Fruit fly (Drosophila melanogaster) whole organism, embryonic: ENCODE results near the gene CG15506.

Experiments
- Bgb ChIP-seq: fragments of 200-800 bp; sonication (Bioruptor generic); IDR thresholded peaks from 2 replicates; pipeline ENCODE4 v1.3.6; 2022; ENCODE audit warnings: missing biosample characterization, missing genetic modification characterization; ENCODE audit not compliant: partially characterized antibody
- CG10147 ChIP-seq: fragments of 200-800 bp; sonication (Bioruptor generic); optimal IDR thresholded peaks from 2 replicates; lab custom pipeline; 2019; ENCODE audit warnings: missing biosample characterization, mild to moderate bottlenecking, missing genetic modification characterization, moderate library complexity
- CG10565 ChIP-seq: fragments of 200-800 bp; sonication (Bioruptor generic); optimal IDR thresholded peaks from 3 replicates; lab custom pipeline; 2016; ENCODE audit warnings: missing biosample characterization, mild to moderate bottlenecking, missing genetic modification characterization
- CG11247 ChIP-seq: fragments of 200-800 bp; sonication (Bioruptor generic); IDR thresholded peaks from 2 replicates; pipeline ENCODE4 v1.3.6; 2022; ENCODE audit warnings: missing biosample characterization, missing genetic modification characterization
- CG12104 ChIP-seq: fragments of 200-800 bp; sonication (Bioruptor generic); optimal IDR thresholded peaks from 3 replicates; lab custom pipeline; 2016; ENCODE audit warnings: missing biosample characterization, missing genetic modification characterization
- CG1233 ChIP-seq: fragments of 200-800 bp; sonication (Bioruptor generic); optimal IDR thresholded peaks from 4 replicates; lab custom pipeline; 2018; ENCODE audit warnings: missing biosample characterization, mild to moderate bottlenecking, missing genetic modification characterization
- CG12942 ChIP-seq: fragments of 200-800 bp; sonication (Bioruptor generic); optimal IDR thresholded peaks from 3 replicates; lab custom pipeline; 2016; ENCODE audit warnings: missing biosample characterization, missing genetic modification characterization
- CG14050 ChIP-seq: fragments of 200-800 bp; sonication (Bioruptor generic); IDR thresholded peaks from 3 replicates; pipeline ENCODE4 v1.3.6; 2022; ENCODE audit warnings: missing biosample characterization, missing genetic modification characterization
- CG14667 ChIP-seq: fragments of 200-800 bp; sonication (Bioruptor generic); IDR thresholded peaks from 2 replicates; pipeline ENCODE4 v1.3.6; 2022; ENCODE audit warnings: missing biosample characterization, missing genetic modification characterization
- CG15601 ChIP-seq: fragments of 200-800 bp; sonication (Bioruptor generic); optimal IDR thresholded peaks from 3 replicates; lab custom pipeline; 2019; ENCODE audit warnings: missing biosample characterization, mild to moderate bottlenecking, missing genetic modification characterization, moderate library complexity
- CG18599 ChIP-seq: fragments of 200-800 bp; sonication (Bioruptor generic); optimal IDR thresholded peaks from 3 replicates; lab custom pipeline; 2017; ENCODE audit warnings: missing biosample characterization, missing genetic modification characterization, mild to moderate bottlenecking, moderate library complexity, missing genetic modification reagents
- CG2889 ChIP-seq: fragments of 200-800 bp; sonication (Bioruptor generic); IDR thresholded peaks from 3 replicates; pipeline ENCODE4 v1.3.6; 2022; ENCODE audit warnings: missing biosample characterization, missing genetic modification characterization
- CG31224 ChIP-seq: fragments of 200-800 bp; sonication (Bioruptor generic); IDR thresholded peaks from 2 replicates; pipeline ENCODE4 v1.3.6; 2022; ENCODE audit warnings: missing biosample characterization, missing genetic modification characterization
- CG32772 ChIP-seq: fragments of 200-800 bp; sonication (Bioruptor generic); IDR thresholded peaks from 2 replicates; pipeline ENCODE4 v1.3.6; 2022; ENCODE audit warnings: missing biosample characterization, missing genetic modification characterization
- CG4328 ChIP-seq: fragments of 200-800 bp; sonication (Bioruptor generic); optimal IDR thresholded peaks from 3 replicates; lab custom pipeline; 2017; ENCODE audit warnings: missing biosample characterization, missing genetic modification reagents, missing genetic modification characterization
- CG5245 ChIP-seq: fragments of 200-800 bp; sonication (Bioruptor generic); optimal IDR thresholded peaks from 3 replicates; lab custom pipeline; 2016; ENCODE audit warnings: missing biosample characterization, missing genetic modification characterization
- CG7357 ChIP-seq: fragments of 200-800 bp; sonication (Bioruptor generic); IDR thresholded peaks from 3 replicates; pipeline ENCODE4 v1.3.6; 2022; ENCODE audit warnings: missing biosample characterization, missing genetic modification characterization
- CoRest ChIP-seq: fragments of 200-800 bp; sonication (Bioruptor generic); optimal IDR thresholded peaks from 3 replicates; lab custom pipeline; 2018; ENCODE audit warnings: missing biosample characterization, mild to moderate bottlenecking, missing genetic modification characterization, moderate library complexity
- E2f1 ChIP-seq: fragments of 200-800 bp; sonication (Bioruptor generic); IDR thresholded peaks from 2 replicates; pipeline ENCODE4 v1.3.6; 2022; ENCODE audit warnings: missing biosample characterization, missing genetic modification characterization
- Ets97D ChIP-seq: fragments of 200-800 bp; sonication (Bioruptor generic); optimal IDR thresholded peaks from 3 replicates; lab custom pipeline; 2016; ENCODE audit warnings: missing biosample characterization, missing genetic modification characterization
- Fer2 ChIP-seq: fragments of 200-800 bp; sonication (Bioruptor generic); optimal IDR thresholded peaks from 2 replicates; lab custom pipeline; 2018; ENCODE audit warnings: missing biosample characterization, mild to moderate bottlenecking, missing genetic modification characterization, moderate library complexity
- Hand ChIP-seq: fragments of 200-800 bp; sonication (Bioruptor generic); optimal IDR thresholded peaks from 2 replicates; lab custom pipeline; 2017; ENCODE audit warnings: mild to moderate bottlenecking, missing biosample characterization, missing genetic modification reagents, missing genetic modification characterization
- Med ChIP-seq: fragments of 200-800 bp; sonication (Bioruptor generic); peaks from one replicate; lab custom pipeline; 2016; ENCODE audit warnings: missing biosample characterization, missing genetic modification characterization, mild to moderate bottlenecking, inconsistent platforms, moderate library complexity
- Opbp ChIP-seq: fragments of 200-800 bp; sonication (Bioruptor generic); IDR thresholded peaks from 3 replicates; pipeline ENCODE4 v1.3.6; 2022; ENCODE audit warnings: missing biosample characterization, missing genetic modification characterization; ENCODE audit not compliant: partially characterized antibody
- PHDP ChIP-seq: fragments of 200-800 bp; sonication (Bioruptor generic); optimal IDR thresholded peaks from 3 replicates; lab custom pipeline; 2018; ENCODE audit warnings: missing biosample characterization, mild to moderate bottlenecking, missing genetic modification characterization, moderate library complexity
- Ptx1 ChIP-seq: fragments of 200-800 bp; sonication (Bioruptor generic); IDR thresholded peaks from 2 replicates; pipeline ENCODE4 v1.3.6; 2022; ENCODE audit warnings: missing biosample characterization, missing genetic modification characterization
- Sox100B ChIP-seq: fragments of 200-800 bp; sonication (Bioruptor generic); optimal IDR thresholded peaks from 3 replicates; lab custom pipeline; 2018; ENCODE audit warnings: missing biosample characterization, mild to moderate bottlenecking, missing genetic modification characterization
- Sry-δ ChIP-seq: fragments of 200-800 bp; sonication (Bioruptor generic); optimal IDR thresholded peaks from 2 replicates; lab custom pipeline; 2016; ENCODE audit warnings: missing biosample characterization, missing genetic modification characterization
- ara ChIP-seq: fragments of 200-800 bp; sonication (Bioruptor generic); IDR thresholded peaks from 2 replicates; pipeline ENCODE4 v1.3.6; 2022; ENCODE audit warnings: missing biosample characterization, missing genetic modification characterization
- ase ChIP-seq: fragments of 200-800 bp; sonication (Bioruptor generic); IDR thresholded peaks from 3 replicates; pipeline ENCODE4 v1.3.6; 2022; ENCODE audit warnings: missing biosample characterization, missing genetic modification characterization
- ato ChIP-seq: fragments of 200-800 bp; sonication (Bioruptor generic); IDR thresholded peaks from 2 replicates; pipeline ENCODE4 v1.3.6; 2022; ENCODE audit warnings: missing biosample characterization, missing genetic modification characterization; ENCODE audit not compliant: partially characterized antibody
- bbx ChIP-seq: fragments of 200-800 bp; sonication (Bioruptor generic); IDR thresholded peaks from 2 replicates; pipeline ENCODE4 v1.3.6; 2022; ENCODE audit warnings: missing biosample characterization, missing genetic modification characterization; ENCODE audit not compliant: partially characterized antibody
- croc ChIP-seq: fragments of 200-800 bp; sonication (Bioruptor generic); conservative IDR thresholded peaks from 3 replicates; pipeline ENCODE4 v1.3.6; 2022; ENCODE audit warnings: missing biosample characterization, missing genetic modification characterization
- dan ChIP-seq: fragments of 200-800 bp; sonication (Bioruptor generic); IDR thresholded peaks from 2 replicates; pipeline ENCODE4 v1.3.6; 2022; ENCODE audit warnings: missing biosample characterization, missing genetic modification characterization
- h ChIP-seq: fragments of >200 bp; optimal IDR thresholded peaks from 2 replicates; lab custom pipeline; 2017
- hth ChIP-seq: fragments of >200 bp; optimal IDR thresholded peaks from 2 replicates; lab custom pipeline; 2017; ENCODE audit warnings: inconsistent platforms
- jumu ChIP-seq: fragments of 200-800 bp; sonication (Bioruptor generic); optimal IDR thresholded peaks from 3 replicates; lab custom pipeline; 2016; ENCODE audit warnings: missing biosample characterization, missing genetic modification characterization
- lov ChIP-seq, 2 experiments: fragments of 200-800 bp in 1 of 2; fragments of >200 bp in 1 of 2; sonication (Bioruptor generic) in 1 of 2; IDR thresholded peaks in 1 of 2; optimal IDR thresholded peaks in 1 of 2; 2 replicates in 1 of 2; 3 replicates in 1 of 2; pipeline versions ENCODE4 v1.3.6 to Lab custom; 2017 to 2022; ENCODE audit warnings: missing biosample characterization in 1 of 2, missing genetic modification characterization in 1 of 2
- mam ChIP-seq: fragments of 200-800 bp; sonication (Bioruptor generic); optimal IDR thresholded peaks from 3 replicates; lab custom pipeline; 2016; ENCODE audit warnings: missing biosample characterization, missing genetic modification characterization
- mirr ChIP-seq: fragments of 200-800 bp; sonication (Bioruptor generic); optimal IDR thresholded peaks from 3 replicates; lab custom pipeline; 2018; ENCODE audit warnings: missing biosample characterization, mild to moderate bottlenecking, missing genetic modification characterization
- otp ChIP-seq: fragments of 200-800 bp; sonication (Bioruptor generic); IDR thresholded peaks from 3 replicates; pipeline ENCODE4, ENCODE4 v1.3.6; 2022; ENCODE audit warnings: missing biosample characterization, missing genetic modification characterization
- pan ChIP-seq, 4 experiments: fragments of >200 bp in 3 of 4; fragments of 200-800 bp in 1 of 4; sonication (Bioruptor generic) in 1 of 4; optimal IDR thresholded peaks in 3 of 4; IDR thresholded peaks in 1 of 4; 2 replicates each; pipeline versions ENCODE4 v1.3.6 to Lab custom; 2017 to 2022; ENCODE audit warnings: missing biosample characterization in 2 of 4, missing genetic modification characterization in 2 of 4, mixed read lengths in 1 of 4
- peb ChIP-seq: fragments of 200-800 bp; sonication (Bioruptor generic); IDR thresholded peaks from 2 replicates; pipeline ENCODE4 v1.3.6; 2022; ENCODE audit warnings: missing biosample characterization, missing genetic modification characterization
- salm ChIP-seq: fragments of 200-800 bp; sonication (Bioruptor generic); optimal IDR thresholded peaks from 2 replicates; lab custom pipeline; 2018; ENCODE audit warnings: missing biosample characterization, mild to moderate bottlenecking, missing genetic modification characterization
- sc ChIP-seq, 3 experiments: fragments of >200 bp in 2 of 3; fragments of 200-800 bp in 1 of 3; sonication (Bioruptor generic) in 1 of 3; optimal IDR thresholded peaks; 2 replicates in 2 of 3; 3 replicates in 1 of 3; lab custom pipeline; 2017; ENCODE audit warnings: mild to moderate bottlenecking in 1 of 3, missing biosample characterization in 1 of 3, missing genetic modification characterization in 1 of 3, missing genetic modification reagents in 1 of 3
- sim ChIP-seq: fragments of 200-800 bp; sonication (Bioruptor generic); IDR thresholded peaks from 2 replicates; pipeline ENCODE4 v1.3.6; 2022; ENCODE audit warnings: missing biosample characterization, missing genetic modification characterization
- sna ChIP-seq: fragments of 200-800 bp; sonication (Bioruptor generic); IDR thresholded peaks from 2 replicates; pipeline ENCODE4 v1.3.6; 2022; ENCODE audit warnings: missing biosample characterization, missing genetic modification characterization; ENCODE audit not compliant: partially characterized antibody
- tup ChIP-seq: fragments of 200-800 bp; sonication (Bioruptor generic); optimal IDR thresholded peaks from 2 replicates; lab custom pipeline; 2016; ENCODE audit warnings: missing biosample characterization, mild to moderate bottlenecking, missing genetic modification characterization, moderate library complexity
- twi ChIP-seq: fragments of 200-800 bp; optimal IDR thresholded peaks from 2 replicates; lab custom pipeline; 2019; ENCODE audit warnings: missing biosample characterization, mild to moderate bottlenecking, missing genetic modification characterization, moderate library complexity
- z ChIP-seq: fragments of 200-800 bp; sonication (Bioruptor generic); IDR thresholded peaks from 3 replicates; pipeline ENCODE4 v1.3.6; 2022; ENCODE audit warnings: missing biosample characterization, missing genetic modification characterization

Gene CG15506

DNA sequence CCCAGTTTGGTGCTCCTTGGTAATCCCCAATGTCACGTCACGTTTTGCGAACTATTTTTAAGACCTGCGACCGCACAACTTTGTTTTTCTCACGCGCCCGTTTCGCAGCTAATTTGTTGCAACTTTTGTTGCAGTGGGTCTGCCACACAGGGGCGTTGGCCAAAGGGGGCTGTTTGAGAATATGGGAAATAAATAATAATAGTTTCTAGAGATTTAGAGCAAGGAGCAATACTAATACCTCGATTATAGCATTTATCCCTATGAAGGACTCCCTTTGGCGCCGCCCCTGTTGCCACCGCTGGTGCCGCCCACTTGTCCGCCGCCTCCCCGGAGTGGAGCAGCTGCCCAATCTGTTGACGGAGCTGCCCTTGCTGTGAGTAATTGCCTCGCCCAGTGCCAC lies 36.8 kb downstream of the CG15506 start (continued):
- no peak; the same call in 2 of the 3 replicates for TF ChIP-seq croc
- TF ChIP-seq Sox100B (GFP tag; lab: Kevin White, UChicago): no peak
- no peak for TF ChIP-seq lov (optimal IDR thresholded peaks at IDR 0.05; lab: Kevin White, UChicago)
- no peak for TF ChIP-seq lov (GFP tag; IDR thresholded peaks at IDR 0.05; lab: Robert Waterston, UW)
- TF ChIP-seq Hand (GFP tag; lab: Kevin White, UChicago): no peak
- TF ChIP-seq E2f1 (GFP tag; lab: Robert Waterston, UW): no peak
- TF ChIP-seq ara: peak; percentile 34; the same call in 1 of the 2 replicates
- TF ChIP-seq sim (GFP tag; lab: Robert Waterston, UW): no peak
- TF ChIP-seq CG32772 (GFP tag; lab: Robert Waterston, UW): peak; percentile 52
- TF ChIP-seq sna (GFP tag; lab: Robert Waterston, UW): no peak
- no peak for TF ChIP-seq Ets97D (GFP tag; lab: Kevin White, UChicago)
- TF ChIP-seq CG10147 (GFP tag; lab: Kevin White, UChicago): no peak
- TF ChIP-seq z (GFP tag; lab: Robert Waterston, UW): 0 out of 3 replicates have a peak, but pooled peaks have one; percentile 18
- no peak for TF ChIP-seq CG15601 (tag; lab: Kevin White, UChicago)
- no peak for TF ChIP-seq CG2889 (GFP tag; lab: Robert Waterston, UW)
- TF ChIP-seq CG7357 (GFP tag; lab: Robert Waterston, UW): 0 out of 3 replicates have a peak, but pooled peaks have one; percentile 26
- no peak for TF ChIP-seq CG31224 (GFP tag; lab: Robert Waterston, UW)
- no peak for TF ChIP-seq peb (GFP tag; lab: Robert Waterston, UW)
- TF ChIP-seq CG14050 (GFP tag; lab: Robert Waterston, UW): peak; percentile 38; the same call in 2 of the 3 replicates
- TF ChIP-seq Med (GFP tag; lab: Kevin White, UChicago): peak; percentile 55
- no peak for TF ChIP-seq tup
- TF ChIP-seq salm (tag; lab: Kevin White, UChicago): no peak
- TF ChIP-seq jumu: no peak
- no peak for TF ChIP-seq Sry-δ
- TF ChIP-seq CG10565 (GFP tag; lab: Kevin White, UChicago): no peak
- no peak for TF ChIP-seq CG11247 (GFP tag; lab: Robert Waterston, UW)
- TF ChIP-seq bbx (GFP tag; lab: Robert Waterston, UW): no peak
- TF ChIP-seq CG1233: no peak
- TF ChIP-seq mam (GFP tag; lab: Kevin White, UChicago): no peak
- TF ChIP-seq h (lab: Kevin White, UChicago): no peak
- peak; percentile 50; the same call in 1 of the 3 replicates for TF ChIP-seq otp (GFP tag; lab: Robert Waterston, UW)
- no peak for TF ChIP-seq PHDP
- no peak for TF ChIP-seq CoRest (tag; lab: Kevin White, UChicago)
- no peak for TF ChIP-seq CG12104 (GFP tag; lab: Kevin White, UChicago)
- peak; percentile 23; the same call in 1 of the 2 replicates for TF ChIP-seq Ptx1 (GFP tag; lab: Robert Waterston, UW)
- TF ChIP-seq Bgb: no peak
- no peak for TF ChIP-seq Opbp
- no peak for TF ChIP-seq CG5245
- no peak for TF ChIP-seq dan
- no peak for TF ChIP-seq CG14667
- TF ChIP-seq CG4328 (GFP tag; lab: Kevin White, UChicago): no peak
- no peak for TF ChIP-seq ato (GFP tag; lab: Robert Waterston, UW)
- TF ChIP-seq mirr (GFP tag; lab: Kevin White, UChicago): no peak
- no peak for TF ChIP-seq pan (optimal IDR thresholded peaks at IDR 0.05; lab: Kevin White, UChicago)
- peak in 1 of 2 experiments; percentile 59 for TF ChIP-seq pan (GFP tag; optimal IDR thresholded peaks at IDR 0.05 in 1 of 2, IDR thresholded peaks at IDR 0.05 in 1 of 2)
- no peak for TF ChIP-seq sc (optimal IDR thresholded peaks at IDR 0.05; lab: Kevin White, UChicago)
- TF ChIP-seq sc (GFP tag; optimal IDR thresholded peaks at IDR 0.05; lab: Kevin White, UChicago): no peak
- no peak for TF ChIP-seq twi (tag; lab: Kevin White, UChicago)
- TF ChIP-seq CG18599 (GFP tag; lab: Kevin White, UChicago): no peak
- TF ChIP-seq Fer2: no peak
- TF ChIP-seq ase (GFP tag; lab: Robert Waterston, UW): peak; percentile 61; the same call in 2 of the 3 replicates
- no peak for TF ChIP-seq hth (lab: Kevin White, UChicago)
- no peak for TF ChIP-seq CG12942 (GFP tag; lab: Kevin White, UChicago)
